Worm (Caenorhabditis elegans): ENCODE measurements around the gene sulp-7.

ce11 chrX:11122412-11122811 lies 41.9 kb downstream of the sulp-7 start:
- no peak for TF ChIP-seq ama-1 (optimal IDR thresholded peaks at IDR 0.05)
- TF ChIP-seq flt-1 (GFP tag; IDR thresholded peaks at IDR 0.05) = no peak
- no peak for TF ChIP-seq F13C5.2 (tag; optimal IDR thresholded peaks at IDR 0.05)
- TF ChIP-seq B0310.2 (tag; optimal IDR thresholded peaks at IDR 0.05) = no peak
- no peak for TF ChIP-seq pes-1 (GFP tag; IDR thresholded peaks at IDR 0.05)
- TF ChIP-seq hmg-4 (GFP tag; optimal IDR thresholded peaks at IDR 0.05) = no peak
- no peak for TF ChIP-seq ets-7 (tag; optimal IDR thresholded peaks at IDR 0.05)
- no peak for TF ChIP-seq hmbx-1 (tag; optimal IDR thresholded peaks at IDR 0.05)

All from whole organism, early embryonic.